Worm (Caenorhabditis elegans): ENCODE data around the gene aldo-2.

aldo-2 gene

ce11 chrIII:5876140-5876675 lies at the start of gene aldo-2:
aldo-2 (minus strand) TSS chrIII:5876625.
- TF ChIP-seq dao-5 (tag; optimal IDR thresholded peaks at IDR 0.05) = no peak
- TF ChIP-seq W03F9.2 (tag; optimal IDR thresholded peaks at IDR 0.05) = no peak
- TF ChIP-seq him-1 (tag; optimal IDR thresholded peaks at IDR 0.05) = no peak

- TF ChIP-seq him-1 (tag; optimal IDR thresholded peaks at IDR 0.05) (no peak), dao-5 (tag; optimal IDR thresholded peaks at IDR 0.05) (no peak), W03F9.2 (tag; optimal IDR thresholded peaks at IDR 0.05) (peak; percentile 8)
Measured at ce11 chrIII:5925724-5926123, 49.3 kb upstream of the aldo-2 start, which contains the start of the genes dnc-2 and bcl-7. dnc-2 (minus strand) TSS chrIII:5925756. bcl-7 (plus strand) TSS chrIII:5926086.

ce11 chrIII:5922236-5922635 lies 45.8 kb upstream of the aldo-2 start:
- no peak for TF ChIP-seq W03F9.2 (tag; optimal IDR thresholded peaks at IDR 0.05)
- no peak for TF ChIP-seq dao-5 (tag; optimal IDR thresholded peaks at IDR 0.05)
- TF ChIP-seq him-1 (tag; optimal IDR thresholded peaks at IDR 0.05) = no peak

ce11 chrIII:5921067-5921678 lies 44.7 kb upstream of the aldo-2 start:
- TF ChIP-seq him-1 (tag; optimal IDR thresholded peaks at IDR 0.05) (no peak), dao-5 (tag; optimal IDR thresholded peaks at IDR 0.05) (no peak), W03F9.2 (tag; optimal IDR thresholded peaks at IDR 0.05) (no peak)

- no peak for TF ChIP-seq him-1 (tag; optimal IDR thresholded peaks at IDR 0.05)
Measured at ce11 chrIII:5919799-5920387, 43.5 kb upstream of the aldo-2 start, which contains the start of the genes tdo-2 and C28H8.2. tdo-2 (minus strand) TSS chrIII:5919955. C28H8.2 (plus strand) TSS chrIII:5920322.

- TF ChIP-seq W03F9.2 (tag; optimal IDR thresholded peaks at IDR 0.05) = peak; percentile 9
- no peak for TF ChIP-seq dao-5 (tag; optimal IDR thresholded peaks at IDR 0.05)
Measured at ce11 chrIII:5917365-5917958, 41.0 kb upstream of the aldo-2 start.

- no peak for TF ChIP-seq W03F9.2 (tag; optimal IDR thresholded peaks at IDR 0.05)
Measured at ce11 chrIII:5915926-5916325, 39.5 kb upstream of the aldo-2 start.

ce11 chrIII:5914717-5915116 lies 38.3 kb upstream of the aldo-2 start:
- TF ChIP-seq dao-5 (tag; optimal IDR thresholded peaks at IDR 0.05) (no peak), W03F9.2 (tag; optimal IDR thresholded peaks at IDR 0.05) (no peak), him-1 (tag; optimal IDR thresholded peaks at IDR 0.05) (no peak)

- no peak for TF ChIP-seq W03F9.2 (tag; optimal IDR thresholded peaks at IDR 0.05)
Measured at ce11 chrIII:5908408-5908807, 32.0 kb upstream of the aldo-2 start, which contains the start of gene C28H8.3. C28H8.3 (plus strand) TSS chrIII:5908700.

- no peak for TF ChIP-seq him-1 (tag; optimal IDR thresholded peaks at IDR 0.05)
- TF ChIP-seq W03F9.2 (tag; optimal IDR thresholded peaks at IDR 0.05) = no peak
- no peak for TF ChIP-seq dao-5 (tag; optimal IDR thresholded peaks at IDR 0.05)
Measured at ce11 chrIII:5906749-5907148, 30.3 kb upstream of the aldo-2 start, which contains the start of gene erd-2.2. erd-2.2 (plus strand) TSS chrIII:5907049.

ce11 chrIII:5906059-5906458 lies 29.6 kb upstream of the aldo-2 start, which contains the start of gene dpff-1:
dpff-1 (minus strand) TSS chrIII:5906346.
- no peak for TF ChIP-seq W03F9.2 (tag; optimal IDR thresholded peaks at IDR 0.05)
- TF ChIP-seq dao-5 (tag; optimal IDR thresholded peaks at IDR 0.05) = no peak
- TF ChIP-seq him-1 (tag; optimal IDR thresholded peaks at IDR 0.05) = no peak

- no peak for TF ChIP-seq him-1 (tag; optimal IDR thresholded peaks at IDR 0.05)
- TF ChIP-seq dao-5 (tag; optimal IDR thresholded peaks at IDR 0.05) = no peak
- no peak for TF ChIP-seq W03F9.2 (tag; optimal IDR thresholded peaks at IDR 0.05)
Measured at ce11 chrIII:5902558-5902957, 26.1 kb upstream of the aldo-2 start.

- no peak for TF ChIP-seq dao-5 (tag; optimal IDR thresholded peaks at IDR 0.05)
- no peak for TF ChIP-seq W03F9.2 (tag; optimal IDR thresholded peaks at IDR 0.05)
- no peak for TF ChIP-seq him-1 (tag; optimal IDR thresholded peaks at IDR 0.05)
Measured at ce11 chrIII:5900709-5901108, 24.3 kb upstream of the aldo-2 start.

- TF ChIP-seq him-1 (tag; optimal IDR thresholded peaks at IDR 0.05) = no peak
- no peak for TF ChIP-seq W03F9.2 (tag; optimal IDR thresholded peaks at IDR 0.05)
- TF ChIP-seq dao-5 (tag; optimal IDR thresholded peaks at IDR 0.05) = no peak
Measured at ce11 chrIII:5898631-5899030, 22.2 kb upstream of the aldo-2 start.

Data from whole organism, L4/young adult.